Fruit fly (Drosophila melanogaster) whole organism, embryonic: ENCODE results near the gene cbt.

Experiments
- ATbp ChIP-seq: fragments of 200-800 bp; sonication (Bioruptor generic); optimal IDR thresholded peaks from 2 replicates; lab custom pipeline; 2017; ENCODE audit warnings: missing biosample characterization, mild to moderate bottlenecking, missing genetic modification characterization, missing genetic modification reagents
- Ada2b ChIP-seq: fragments of 200-800 bp; sonication (Bioruptor generic); IDR thresholded peaks from 2 replicates; pipeline ENCODE4 v1.3.6; 2022; ENCODE audit warnings: missing biosample characterization, missing genetic modification characterization
- Asciz ChIP-seq: fragments of 200-800 bp; sonication (Bioruptor generic); optimal IDR thresholded peaks from 2 replicates; lab custom pipeline; 2017; ENCODE audit warnings: missing biosample characterization, mild to moderate bottlenecking, missing genetic modification characterization, missing genetic modification reagents
- B-H2 ChIP-seq: fragments of 200-800 bp; sonication (Bioruptor generic); optimal IDR thresholded peaks from 2 replicates; lab custom pipeline; 2018; ENCODE audit warnings: missing biosample characterization, mild to moderate bottlenecking, missing genetic modification characterization
- CG10147 ChIP-seq: fragments of 200-800 bp; sonication (Bioruptor generic); optimal IDR thresholded peaks from 2 replicates; lab custom pipeline; 2019; ENCODE audit warnings: missing biosample characterization, mild to moderate bottlenecking, missing genetic modification characterization, moderate library complexity
- CG11247 ChIP-seq: fragments of 200-800 bp; sonication (Bioruptor generic); IDR thresholded peaks from 2 replicates; pipeline ENCODE4 v1.3.6; 2022; ENCODE audit warnings: missing biosample characterization, missing genetic modification characterization
- CG12219 ChIP-seq: fragments of 200-800 bp; sonication (Bioruptor generic); optimal IDR thresholded peaks from 3 replicates; lab custom pipeline; 2018; ENCODE audit warnings: missing biosample characterization, mild to moderate bottlenecking, missing genetic modification characterization
- CG12744 ChIP-seq: fragments of 200-800 bp; sonication (Bioruptor generic); optimal IDR thresholded peaks from 2 replicates; lab custom pipeline; 2016; ENCODE audit warnings: missing biosample characterization, missing genetic modification characterization
- CG14667 ChIP-seq: fragments of 200-800 bp; sonication (Bioruptor generic); IDR thresholded peaks from 2 replicates; pipeline ENCODE4 v1.3.6; 2022; ENCODE audit warnings: missing biosample characterization, missing genetic modification characterization
- CG16815 ChIP-seq: fragments of 200-800 bp; sonication (Bioruptor generic); optimal IDR thresholded peaks from 3 replicates; lab custom pipeline; 2017; ENCODE audit warnings: missing biosample characterization, mild to moderate bottlenecking, missing genetic modification characterization
- CG17912 ChIP-seq: fragments of 200-800 bp; sonication (Bioruptor generic); optimal IDR thresholded peaks from 2 replicates; lab custom pipeline; 2018; ENCODE audit warnings: missing biosample characterization, mild to moderate bottlenecking, missing genetic modification characterization
- CG31388 ChIP-seq: fragments of 200-800 bp; sonication (Bioruptor generic); optimal IDR thresholded peaks from 2 replicates; lab custom pipeline; 2016; ENCODE audit warnings: missing biosample characterization, missing genetic modification characterization
- CG34376 ChIP-seq: fragments of 200-800 bp; sonication (Bioruptor generic); optimal IDR thresholded peaks from 2 replicates; lab custom pipeline; 2018; ENCODE audit warnings: missing biosample characterization, mild to moderate bottlenecking, missing genetic modification characterization
- CG42726 ChIP-seq: fragments of 200-800 bp; sonication (Bioruptor generic); IDR thresholded peaks from 2 replicates; pipeline ENCODE4 v1.3.6; 2022; ENCODE audit warnings: missing biosample characterization, missing genetic modification characterization; ENCODE audit not compliant: partially characterized antibody
- CG7556 ChIP-seq: fragments of 200-800 bp; sonication (Bioruptor generic); optimal IDR thresholded peaks from 2 replicates; lab custom pipeline; 2017; ENCODE audit warnings: missing biosample characterization, mild to moderate bottlenecking, missing genetic modification characterization
- CG8359 ChIP-seq: fragments of 200-800 bp; sonication (Bioruptor generic); optimal IDR thresholded peaks from 2 replicates; lab custom pipeline; 2017; ENCODE audit warnings: missing biosample characterization, mild to moderate bottlenecking, missing genetic modification characterization, borderline replicate concordance
- CG9437 ChIP-seq: fragments of 200-800 bp; sonication (Bioruptor generic); optimal IDR thresholded peaks from 2 replicates; lab custom pipeline; 2018; ENCODE audit warnings: missing biosample characterization, mild to moderate bottlenecking, missing genetic modification characterization
- CG9727 ChIP-seq: fragments of 200-800 bp; sonication (Bioruptor generic); optimal IDR thresholded peaks from 3 replicates; lab custom pipeline; 2017; ENCODE audit warnings: missing biosample characterization, mild to moderate bottlenecking, missing genetic modification characterization
- CG9797 ChIP-seq: fragments of 200-800 bp; sonication (Bioruptor generic); optimal IDR thresholded peaks from 3 replicates; lab custom pipeline; 2018; ENCODE audit warnings: missing biosample characterization, mild to moderate bottlenecking, missing genetic modification characterization
- CG9932 ChIP-seq: fragments of 200-800 bp; sonication (Bioruptor generic); IDR thresholded peaks from 2 replicates; pipeline ENCODE4 v1.3.6; 2022; ENCODE audit warnings: missing biosample characterization, missing genetic modification characterization
- D19A ChIP-seq: fragments of 200-800 bp; optimal IDR thresholded peaks from 3 replicates; lab custom pipeline; 2019; ENCODE audit warnings: missing biosample characterization, mild to moderate bottlenecking, missing genetic modification characterization, moderate library complexity
- Deaf1 ChIP-seq: fragments of 200-800 bp; optimal IDR thresholded peaks from 3 replicates; lab custom pipeline; 2019; ENCODE audit warnings: missing biosample characterization, mild to moderate bottlenecking, missing genetic modification characterization, moderate library complexity
- HmgZ ChIP-seq: fragments of 200-800 bp; sonication (Bioruptor generic); optimal IDR thresholded peaks from 2 replicates; lab custom pipeline; 2018; ENCODE audit warnings: missing biosample characterization, mild to moderate bottlenecking, missing genetic modification characterization
- Med ChIP-seq: fragments of 200-800 bp; sonication (Bioruptor generic); peaks from one replicate; lab custom pipeline; 2016; ENCODE audit warnings: missing biosample characterization, missing genetic modification characterization, mild to moderate bottlenecking, inconsistent platforms, moderate library complexity
- Rx ChIP-seq: fragments of 200-800 bp; sonication (Bioruptor generic); IDR thresholded peaks from 2 replicates; pipeline ENCODE4 v1.3.6; 2022; ENCODE audit warnings: missing biosample characterization, missing genetic modification characterization
- Sry-δ ChIP-seq: fragments of 200-800 bp; sonication (Bioruptor generic); optimal IDR thresholded peaks from 2 replicates; lab custom pipeline; 2016; ENCODE audit warnings: missing biosample characterization, missing genetic modification characterization
- al ChIP-seq: fragments of 200-800 bp; sonication (Bioruptor generic); IDR thresholded peaks from 2 replicates; pipeline ENCODE4 v1.3.6; 2022; ENCODE audit warnings: missing biosample characterization, missing genetic modification characterization
- bigmax ChIP-seq: fragments of 200-800 bp; sonication (Bioruptor generic); optimal IDR thresholded peaks from 2 replicates; lab custom pipeline; 2018; ENCODE audit warnings: missing biosample characterization, mild to moderate bottlenecking, missing genetic modification characterization
- bsh ChIP-seq, 2 experiments: fragments of 200-800 bp; sonication (Bioruptor generic); optimal IDR thresholded peaks; 2 replicates each; lab custom pipeline; 2017 to 2018; ENCODE audit warnings: mild to moderate bottlenecking in 2 of 2, missing biosample characterization in 2 of 2, missing genetic modification characterization in 2 of 2, moderate library complexity in 1 of 2
- cas ChIP-seq: fragments of 200-800 bp; sonication (Bioruptor generic); IDR thresholded peaks from 2 replicates; pipeline ENCODE4 v1.3.6; 2022; ENCODE audit warnings: missing biosample characterization, missing genetic modification characterization
- chinmo ChIP-seq: fragments of 200-800 bp; sonication (Bioruptor generic); IDR thresholded peaks from 4 replicates; pipeline ENCODE4 v1.3.6; 2022; ENCODE audit warnings: missing biosample characterization, missing genetic modification characterization; ENCODE audit not compliant: partially characterized antibody
- crc ChIP-seq: fragments of 200-800 bp; sonication (Bioruptor generic); optimal IDR thresholded peaks from 2 replicates; lab custom pipeline; 2016; ENCODE audit warnings: missing biosample characterization, missing genetic modification characterization
- dimm ChIP-seq: fragments of 200-800 bp; sonication (Bioruptor generic); IDR thresholded peaks from 2 replicates; pipeline ENCODE4 v1.3.6; 2022; ENCODE audit warnings: missing biosample characterization, missing genetic modification characterization
- disco-r ChIP-seq: fragments of 200-800 bp; sonication (Bioruptor generic); optimal IDR thresholded peaks from 2 replicates; lab custom pipeline; 2016; ENCODE audit warnings: missing biosample characterization, missing genetic modification characterization
- fu2 ChIP-seq: fragments of 200-800 bp; sonication (Bioruptor generic); optimal IDR thresholded peaks from 2 replicates; lab custom pipeline; 2016; ENCODE audit warnings: missing biosample characterization, missing genetic modification characterization
- grn ChIP-seq: fragments of 200-800 bp; sonication (Bioruptor generic); optimal IDR thresholded peaks from 3 replicates; lab custom pipeline; 2017; ENCODE audit warnings: missing biosample characterization, missing genetic modification characterization
- mirr ChIP-seq: fragments of 200-800 bp; sonication (Bioruptor generic); optimal IDR thresholded peaks from 3 replicates; lab custom pipeline; 2018; ENCODE audit warnings: missing biosample characterization, mild to moderate bottlenecking, missing genetic modification characterization
- psq ChIP-seq: fragments of 200-800 bp; sonication (Bioruptor generic); optimal IDR thresholded peaks from 2 replicates; lab custom pipeline; 2017; ENCODE audit warnings: missing biosample characterization, missing genetic modification characterization
- pum ChIP-seq: fragments of 200-800 bp; sonication (Bioruptor generic); optimal IDR thresholded peaks from 2 replicates; lab custom pipeline; 2016; ENCODE audit warnings: missing biosample characterization, missing genetic modification characterization
- scrt ChIP-seq: fragments of 200-800 bp; sonication (Bioruptor generic); optimal IDR thresholded peaks from 2 replicates; lab custom pipeline; 2018; ENCODE audit warnings: missing biosample characterization, mild to moderate bottlenecking, missing genetic modification characterization, moderate library complexity
- ssp ChIP-seq: fragments of 200-800 bp; sonication (Bioruptor generic); IDR thresholded peaks from 2 replicates; pipeline ENCODE4 v1.3.6; 2022; ENCODE audit warnings: missing biosample characterization, missing genetic modification characterization
- tll ChIP-seq, 2 experiments: fragments of 200-800 bp in 1 of 2; fragments of >200 bp in 1 of 2; sonication (Bioruptor generic) in 1 of 2; optimal IDR thresholded peaks; 2 replicates each; lab custom pipeline; 2017 to 2019; ENCODE audit warnings: missing biosample characterization in 2 of 2, missing genetic modification characterization in 2 of 2, mild to moderate bottlenecking in 1 of 2, moderate library complexity in 1 of 2
- unc-4 ChIP-seq: fragments of 200-800 bp; sonication (Bioruptor generic); IDR thresholded peaks from 2 replicates; pipeline ENCODE4 v1.3.6; 2022; ENCODE audit warnings: missing biosample characterization, missing genetic modification characterization; ENCODE audit not compliant: partially characterized antibody
- z ChIP-seq: fragments of 200-800 bp; sonication (Bioruptor generic); IDR thresholded peaks from 3 replicates; pipeline ENCODE4 v1.3.6; 2022; ENCODE audit warnings: missing biosample characterization, missing genetic modification characterization
- zen2 ChIP-seq: fragments of 200-800 bp; sonication (Bioruptor generic); IDR thresholded peaks from 3 replicates; pipeline ENCODE4 v1.3.6; 2022; ENCODE audit warnings: missing biosample characterization, missing genetic modification characterization; ENCODE audit not compliant: partially characterized antibody

cbt gene

dm6 chr2L:492225-492624, 12.7 kb upstream of the cbt start (continued):
- TF ChIP-seq chinmo (0 out of 4 replicates have a peak, but pooled peaks have one; percentile 36), CG9797 (GFP tag; lab: Kevin White, UChicago) (no peak)

dm6 chr2L:490150-491095, 10.9 kb upstream of the cbt start:
- peak; percentile 67 for TF ChIP-seq CG34376 (GFP tag; lab: Kevin White, UChicago)
- 0 out of 2 replicates have a peak, but pooled peaks have one; percentile 37 for TF ChIP-seq Rx
- peak; percentile 4 for TF ChIP-seq D19A (tag; lab: Kevin White, UChicago)
- TF ChIP-seq z (GFP tag; lab: Robert Waterston, UW): 0 out of 3 replicates have a peak, but pooled peaks have one; percentile 59
- peak; percentile 66 for TF ChIP-seq HmgZ (tag; lab: Kevin White, UChicago)
- peak; percentile 54 for TF ChIP-seq CG12219 (GFP tag; lab: Kevin White, UChicago)
- peak; percentile 83 for TF ChIP-seq CG17912 (GFP tag; lab: Kevin White, UChicago)
- peak; percentile 11 for TF ChIP-seq crc (GFP tag; lab: Kevin White, UChicago)
- peak; percentile 58 for TF ChIP-seq CG16815 (GFP tag; lab: Kevin White, UChicago)
- peak; percentile 95 for TF ChIP-seq Deaf1 (tag; lab: Kevin White, UChicago)
- TF ChIP-seq CG9437 (GFP tag; lab: Kevin White, UChicago): no peak
- peak; percentile 76 for TF ChIP-seq B-H2
- TF ChIP-seq al (GFP tag; lab: Robert Waterston, UW): peak; percentile 36; the same call in 1 of the 2 replicates
- TF ChIP-seq scrt (GFP tag; lab: Kevin White, UChicago): peak; percentile 50
- peak; percentile 64 for TF ChIP-seq Sry-δ (GFP tag; lab: Kevin White, UChicago)
- TF ChIP-seq dimm (GFP tag; lab: Robert Waterston, UW): no peak
- TF ChIP-seq Ada2b (GFP tag; lab: Robert Waterston, UW): peak; percentile 45; the same call in 1 of the 2 replicates
- no peak for TF ChIP-seq bigmax (GFP tag; lab: Kevin White, UChicago)
- no peak for TF ChIP-seq CG31388 (GFP tag; lab: Kevin White, UChicago)
- TF ChIP-seq CG9727: peak; percentile 42
- peak in 1 of 2 experiments; percentile 11 for TF ChIP-seq tll (GFP tag; optimal IDR thresholded peaks at IDR 0.05; lab: Kevin White, UChicago)
- peak; percentile 80 for TF ChIP-seq CG12744
- peak; percentile 97 for TF ChIP-seq zen2 (GFP tag; lab: Robert Waterston, UW)
- peak; percentile 99 for TF ChIP-seq CG8359 (GFP tag; lab: Kevin White, UChicago)
- TF ChIP-seq Asciz (GFP tag; lab: Kevin White, UChicago): no peak
- peak; percentile 86 for TF ChIP-seq CG42726 (GFP tag; lab: Robert Waterston, UW)
- TF ChIP-seq fu2 (GFP tag; lab: Kevin White, UChicago): peak; percentile 73
- peak; percentile 98 for TF ChIP-seq psq (GFP tag; lab: Kevin White, UChicago)
- TF ChIP-seq disco-r: peak; percentile 54
- peak; percentile 71 for TF ChIP-seq mirr (GFP tag; lab: Kevin White, UChicago)
- no peak; the same call in 1 of the 2 replicates for TF ChIP-seq cas (GFP tag; lab: Robert Waterston, UW)
- peak; percentile 79 for TF ChIP-seq CG11247 (GFP tag; lab: Robert Waterston, UW)
- TF ChIP-seq ssp: peak; percentile 48
- TF ChIP-seq CG7556 (GFP tag; lab: Kevin White, UChicago): no peak
- TF ChIP-seq CG9932: peak; percentile 84
- TF ChIP-seq CG10147 (GFP tag; lab: Kevin White, UChicago): peak; percentile 51
- peak; percentile 96 for TF ChIP-seq grn (GFP tag; lab: Kevin White, UChicago)
- peak; percentile 70 for TF ChIP-seq CG14667 (GFP tag; lab: Robert Waterston, UW)
- peak; percentile 41 for TF ChIP-seq ATbp (GFP tag; lab: Kevin White, UChicago)
- peak; percentile 61 for TF ChIP-seq unc-4 (GFP tag; lab: Robert Waterston, UW)
- TF ChIP-seq bsh (GFP tag; optimal IDR thresholded peaks at IDR 0.05; lab: Kevin White, UChicago): peak; percentile 38 to 78
- peak; percentile 96 for TF ChIP-seq Med
- TF ChIP-seq pum (GFP tag; lab: Kevin White, UChicago): peak; percentile 83
